Worm (Caenorhabditis elegans) whole organism, L3 larva: ENCODE data around the gene nono-1.
A peak's percentile ranks its signal among the peaks of the same experiment; 100 is the strongest.

ENCODE experiments used
- ama-1 ChIP-seq: fragments of 150-350 bp; optimal IDR thresholded peaks from 2 replicates; lab custom pipeline; 2018
- elt-3 ChIP-seq, 3 experiments: fragments of 150-350 bp in 1 of 3; sonication (generic microtip) in 2 of 3; optimal IDR thresholded peaks; 2 replicates in 2 of 3; 4 replicates in 1 of 3; lab custom pipeline; 2014 to 2017; ENCODE audit warnings: missing biosample characterization in 3 of 3, missing genetic modification characterization in 3 of 3
- jun-1 ChIP-seq: fragments of 150-350 bp; optimal IDR thresholded peaks from 2 replicates; lab custom pipeline; 2014; ENCODE audit warnings: missing biosample characterization, missing genetic modification reagents, missing genetic modification characterization
- nhr-28 ChIP-seq: fragments of 150-350 bp; optimal IDR thresholded peaks from 2 replicates; lab custom pipeline; 2014; ENCODE audit warnings: missing biosample characterization, missing genetic modification characterization
- nhr-76 ChIP-seq: fragments of 150-350 bp; sonication (generic microtip); optimal IDR thresholded peaks from 5 replicates; lab custom pipeline; 2014; ENCODE audit warnings: missing biosample characterization, missing genetic modification characterization
- pha-4 ChIP-seq: fragments of 150-350 bp; optimal IDR thresholded peaks from 2 replicates; lab custom pipeline; 2014; ENCODE audit warnings: missing biosample characterization, missing genetic modification reagents, missing genetic modification characterization
- pqm-1 ChIP-seq: fragments of 150-350 bp; optimal IDR thresholded peaks from 2 replicates; lab custom pipeline; 2017; ENCODE audit warnings: missing biosample characterization, missing genetic modification characterization, inconsistent platforms
- ztf-11 ChIP-seq: fragments of 150-350 bp; optimal IDR thresholded peaks from 2 replicates; lab custom pipeline; 2014; ENCODE audit warnings: missing biosample characterization, missing genetic modification characterization

- TF ChIP-seq nhr-28 (tag; lab: Kevin White, UChicago) (no peak), elt-3 (tag; optimal IDR thresholded peaks at IDR 0.05; lab: Kevin White, UChicago) (no peak), ztf-11 (tag; lab: Kevin White, UChicago) (no peak), jun-1 (no peak), pha-4 (tag; lab: Kevin White, UChicago) (peak; percentile 38), nhr-76 (tag; lab: Kevin White, UChicago) (no peak), pqm-1 (tag; lab: Kevin White, UChicago) (peak; percentile 40), ama-1 (lab: Kevin White, UChicago) (no peak)
Observed at ce11 chrIII:5915926-5916325, 42.1 kb downstream of the nono-1 start.
